Worm (Caenorhabditis elegans): ENCODE results near the gene mec-3.

The mec-3 gene

ce11 chrIV:10472478-10472877, 10.8 kb upstream of the mec-3 start, which contains the start of gene bgnt-1.1:
Gene bgnt-1.1, plus strand, starts transcription at chrIV:10472778.
- TF ChIP-seq F13C5.2 (tag; optimal IDR thresholded peaks at IDR 0.05) = no peak
- no peak for TF ChIP-seq tra-4 (tag; optimal IDR thresholded peaks at IDR 0.05)
- no peak for TF ChIP-seq tbx-11 (GFP tag; IDR thresholded peaks at IDR 0.05)
- no peak for TF ChIP-seq aly-1 (tag; optimal IDR thresholded peaks at IDR 0.05)
- TF ChIP-seq sea-1 (GFP tag; conservative IDR thresholded peaks at IDR 0.05) = no peak
- no peak for TF ChIP-seq ama-1 (optimal IDR thresholded peaks at IDR 0.05)
- TF ChIP-seq pes-1 (GFP tag; IDR thresholded peaks at IDR 0.05) = no peak
- no peak for TF ChIP-seq hmbx-1 (tag; optimal IDR thresholded peaks at IDR 0.05)

ce11 chrIV:10469494-10469893, 7.8 kb upstream of the mec-3 start, which contains the start of gene ugt-44:
Gene ugt-44, plus strand, starts transcription at chrIV:10469741.
- TF ChIP-seq sea-1 (GFP tag; conservative IDR thresholded peaks at IDR 0.05) (no peak), aly-1 (tag; optimal IDR thresholded peaks at IDR 0.05) (no peak), ceh-13 (GFP tag; optimal IDR thresholded peaks at IDR 0.05) (no peak), ets-7 (tag; optimal IDR thresholded peaks at IDR 0.05) (no peak), F13C5.2 (tag; optimal IDR thresholded peaks at IDR 0.05) (no peak), tra-4 (tag; optimal IDR thresholded peaks at IDR 0.05) (no peak), ama-1 (optimal IDR thresholded peaks at IDR 0.05) (no peak)

DNA sequence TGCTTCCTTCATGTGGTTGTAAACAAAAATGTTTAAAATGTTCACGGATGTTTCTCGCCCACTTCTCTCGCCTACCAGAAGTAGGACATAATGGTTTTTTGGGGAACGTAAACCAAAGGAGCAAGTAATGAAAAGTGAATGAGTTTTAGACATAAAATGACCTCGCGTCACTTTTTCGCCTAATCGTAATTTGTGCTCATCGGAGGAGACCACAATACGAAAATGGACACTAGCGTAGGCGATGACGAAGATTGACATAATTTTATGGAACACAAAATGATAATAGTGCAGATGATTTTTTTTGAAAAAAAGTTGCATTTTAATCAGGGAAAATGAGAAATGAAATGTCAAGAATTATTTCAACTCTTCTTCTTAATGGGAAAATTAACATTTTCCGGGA, 7.0 kb upstream of the mec-3 start:
- TF ChIP-seq flt-1 (GFP tag; IDR thresholded peaks at IDR 0.05) (no peak), ama-1 (optimal IDR thresholded peaks at IDR 0.05) (no peak)

DNA sequence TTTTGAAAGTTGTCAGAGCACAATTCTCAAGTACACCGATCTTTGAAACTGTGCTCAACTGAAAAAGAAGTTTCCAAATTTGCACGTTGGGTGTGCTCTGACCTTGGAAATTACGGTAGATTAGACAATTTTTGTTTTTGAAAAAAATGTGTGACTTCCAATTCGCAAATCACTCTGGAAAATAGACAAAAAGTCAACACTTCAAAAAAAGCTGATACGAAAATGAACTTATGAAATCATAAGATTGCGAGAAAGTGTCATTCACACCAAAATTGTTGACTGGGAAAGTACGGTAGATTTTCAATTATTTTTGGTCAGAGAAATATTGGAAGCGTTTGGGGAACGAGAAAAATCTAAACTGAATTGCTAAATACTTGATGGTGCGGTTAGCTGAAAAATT, 5.7 kb upstream of the mec-3 start:
- no peak for TF ChIP-seq scrt-1 (GFP tag; IDR thresholded peaks at IDR 0.05)
- no peak for TF ChIP-seq hmg-4 (GFP tag; optimal IDR thresholded peaks at IDR 0.05)
- no peak for TF ChIP-seq pes-1 (GFP tag; IDR thresholded peaks at IDR 0.05)
- no peak for TF ChIP-seq ceh-36 (tag; optimal IDR thresholded peaks at IDR 0.05)
- no peak for TF ChIP-seq ets-7 (tag; optimal IDR thresholded peaks at IDR 0.05)
- TF ChIP-seq sea-1 (GFP tag; conservative IDR thresholded peaks at IDR 0.05) = no peak
- no peak for TF ChIP-seq flt-1 (GFP tag; IDR thresholded peaks at IDR 0.05)

DNA sequence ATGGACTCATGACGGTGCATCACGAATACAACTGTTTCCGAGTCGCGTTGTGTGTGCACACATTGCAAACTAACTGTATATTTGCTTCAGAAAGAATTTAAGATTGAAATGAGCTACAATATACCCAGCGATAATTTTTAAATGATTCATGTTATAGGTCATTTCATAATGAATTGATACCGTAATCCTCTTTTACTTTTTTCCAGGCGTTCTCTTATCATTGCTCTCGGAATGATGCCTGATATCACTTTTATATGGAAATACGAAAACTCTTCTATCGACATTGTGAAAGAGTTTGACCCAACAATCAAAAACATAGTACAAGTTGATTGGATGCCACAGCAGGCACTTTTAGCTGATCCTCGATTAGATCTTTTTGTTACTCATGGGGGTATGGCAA, 4.7 kb upstream of the mec-3 start:
- no peak for TF ChIP-seq scrt-1 (GFP tag; IDR thresholded peaks at IDR 0.05)
- no peak for TF ChIP-seq hmg-4 (GFP tag; optimal IDR thresholded peaks at IDR 0.05)
- TF ChIP-seq sea-1 (GFP tag; conservative IDR thresholded peaks at IDR 0.05) = no peak
- no peak for TF ChIP-seq hnd-1 (tag; optimal IDR thresholded peaks at IDR 0.05)
- TF ChIP-seq aly-1 (tag; optimal IDR thresholded peaks at IDR 0.05) = no peak
- TF ChIP-seq ceh-36 (tag; optimal IDR thresholded peaks at IDR 0.05) = no peak
- no peak for TF ChIP-seq flt-1 (GFP tag; IDR thresholded peaks at IDR 0.05)
- TF ChIP-seq B0310.2 (tag; optimal IDR thresholded peaks at IDR 0.05) = no peak
- TF ChIP-seq hmbx-1 (tag; optimal IDR thresholded peaks at IDR 0.05) = no peak
- TF ChIP-seq ama-1 (optimal IDR thresholded peaks at IDR 0.05) = no peak
- no peak for TF ChIP-seq tra-4 (tag; optimal IDR thresholded peaks at IDR 0.05)
- no peak for TF ChIP-seq ets-7 (tag; optimal IDR thresholded peaks at IDR 0.05)
- TF ChIP-seq ceh-13 (GFP tag; optimal IDR thresholded peaks at IDR 0.05) = no peak
- TF ChIP-seq F13C5.2 (tag; optimal IDR thresholded peaks at IDR 0.05) = no peak
- TF ChIP-seq tbx-37 (GFP tag; conservative IDR thresholded peaks at IDR 0.05) = no peak
- TF ChIP-seq pes-1 (GFP tag; IDR thresholded peaks at IDR 0.05) = no peak
- no peak for TF ChIP-seq tbx-11 (GFP tag; IDR thresholded peaks at IDR 0.05)

DNA sequence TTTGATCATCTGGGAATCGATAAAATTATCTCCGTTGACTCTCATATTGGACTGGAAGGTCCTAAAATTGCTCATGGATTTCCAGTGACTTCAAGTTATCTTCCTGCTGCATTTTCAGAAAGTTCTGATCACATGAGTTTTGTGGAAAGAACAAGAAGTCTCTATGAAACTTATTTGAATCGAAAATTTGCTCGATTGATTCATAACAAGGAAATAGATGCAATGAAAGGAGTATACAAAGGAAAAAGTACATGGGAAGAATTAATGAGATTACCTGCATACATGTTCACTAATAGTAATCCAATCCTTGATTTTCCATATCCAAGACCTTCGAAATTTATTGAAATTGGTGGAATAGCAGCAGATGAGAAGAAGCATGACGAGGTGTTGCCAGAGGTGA, 4.1 kb upstream of the mec-3 start:
- TF ChIP-seq tra-4 (tag; optimal IDR thresholded peaks at IDR 0.05) (no peak), hnd-1 (tag; optimal IDR thresholded peaks at IDR 0.05) (no peak), ets-7 (tag; optimal IDR thresholded peaks at IDR 0.05) (no peak), F13C5.2 (tag; optimal IDR thresholded peaks at IDR 0.05) (no peak), tbx-11 (GFP tag; IDR thresholded peaks at IDR 0.05) (no peak)

- no peak for TF ChIP-seq aly-1 (tag; optimal IDR thresholded peaks at IDR 0.05)
- TF ChIP-seq ceh-36 (tag; optimal IDR thresholded peaks at IDR 0.05) = no peak
- TF ChIP-seq F13C5.2 (tag; optimal IDR thresholded peaks at IDR 0.05) = no peak
- TF ChIP-seq flt-1 (GFP tag; IDR thresholded peaks at IDR 0.05) = no peak
- TF ChIP-seq hmg-4 (GFP tag; optimal IDR thresholded peaks at IDR 0.05) = no peak
Measured at ce11 chrIV:10463987-10464638, 2.4 kb upstream of the mec-3 start, which contains the start of gene ugt-43. Gene ugt-43, plus strand, starts transcription at chrIV:10464588.

- TF ChIP-seq hnd-1 (tag; optimal IDR thresholded peaks at IDR 0.05) = no peak
- no peak for TF ChIP-seq pes-1 (GFP tag; IDR thresholded peaks at IDR 0.05)
- TF ChIP-seq ets-7 (tag; optimal IDR thresholded peaks at IDR 0.05) = no peak
- no peak for TF ChIP-seq hmbx-1 (tag; optimal IDR thresholded peaks at IDR 0.05)
- TF ChIP-seq tbx-37 (GFP tag; conservative IDR thresholded peaks at IDR 0.05) = no peak
- no peak for TF ChIP-seq sea-1 (GFP tag; conservative IDR thresholded peaks at IDR 0.05)
- no peak for TF ChIP-seq tbx-11 (GFP tag; IDR thresholded peaks at IDR 0.05)
- no peak for TF ChIP-seq F13C5.2 (tag; optimal IDR thresholded peaks at IDR 0.05)
- TF ChIP-seq tra-4 (tag; optimal IDR thresholded peaks at IDR 0.05) = no peak
- TF ChIP-seq aly-1 (tag; optimal IDR thresholded peaks at IDR 0.05) = no peak
- TF ChIP-seq ceh-36 (tag; optimal IDR thresholded peaks at IDR 0.05) = no peak
- TF ChIP-seq flt-1 (GFP tag; IDR thresholded peaks at IDR 0.05) = no peak
- no peak for TF ChIP-seq ama-1 (optimal IDR thresholded peaks at IDR 0.05)
- TF ChIP-seq scrt-1 (GFP tag; IDR thresholded peaks at IDR 0.05) = no peak
- no peak for TF ChIP-seq ceh-13 (GFP tag; optimal IDR thresholded peaks at IDR 0.05)
- no peak for TF ChIP-seq B0310.2 (tag; optimal IDR thresholded peaks at IDR 0.05)
- no peak for TF ChIP-seq hmg-4 (GFP tag; optimal IDR thresholded peaks at IDR 0.05)
Measured at ce11 chrIV:10463127-10463526, 1.5 kb upstream of the mec-3 start.
